Worm (Caenorhabditis elegans) whole organism, L4 larva: ENCODE data around the gene F46B3.1.

ENCODE experiments used
- aha-1 ChIP-seq: fragments of 150-350 bp; peaks from one replicate; lab custom pipeline; 2014; ENCODE audit warnings: missing biosample characterization, missing genetic modification characterization
- ama-1 ChIP-seq: fragments of 150-350 bp; optimal IDR thresholded peaks from 2 replicates; lab custom pipeline; 2014; ENCODE audit warnings: inconsistent platforms, mixed read lengths
- ceh-28 ChIP-seq: fragments of 150-350 bp; optimal IDR thresholded peaks from 2 replicates; lab custom pipeline; 2014; ENCODE audit warnings: missing biosample characterization, missing genetic modification reagents, missing genetic modification characterization
- ceh-62 ChIP-seq: sonication (generic microtip); optimal IDR thresholded peaks from 2 replicates; lab custom pipeline; 2017; ENCODE audit warnings: missing biosample characterization, missing genetic modification characterization
- cey-2 ChIP-seq: sonication (generic microtip); optimal IDR thresholded peaks from 3 replicates; lab custom pipeline; 2017; ENCODE audit warnings: missing genetic modification characterization, mild to moderate bottlenecking, missing compliant biosample characterization, antibody characterized with exemption, borderline replicate concordance; ENCODE audit not compliant: insufficient read depth
- egl-27 ChIP-seq: sonication (generic microtip); optimal IDR thresholded peaks from 3 replicates; lab custom pipeline; 2017; ENCODE audit warnings: missing biosample characterization, missing genetic modification reagents, missing genetic modification characterization
- egl-43 ChIP-seq: fragments of 200-800 bp; sonication (Bioruptor generic); IDR thresholded peaks from 2 replicates; pipeline ENCODE4 v1.3.6; 2022; ENCODE audit warnings: missing genetic modification reagents, missing genetic modification characterization, missing compliant biosample characterization
- fkh-10 ChIP-seq: fragments of 150-350 bp; optimal IDR thresholded peaks from 2 replicates; lab custom pipeline; 2014; ENCODE audit warnings: missing biosample characterization, missing genetic modification reagents, missing genetic modification characterization
- hif-1 ChIP-seq, 2 experiments: sonication (generic microtip); optimal IDR thresholded peaks; 2 replicates each; lab custom pipeline; 2016 to 2017; ENCODE audit warnings: missing compliant biosample characterization in 2 of 2, missing genetic modification characterization in 2 of 2, missing genetic modification reagents in 2 of 2, missing genotype in 2 of 2, mild to moderate bottlenecking in 1 of 2
- hlh-30 ChIP-seq: sonication (generic microtip); optimal IDR thresholded peaks from 2 replicates; lab custom pipeline; 2017; ENCODE audit warnings: antibody characterized with exemption, mild to moderate bottlenecking, missing genetic modification characterization, missing compliant biosample characterization; ENCODE audit not compliant: insufficient read depth
- hmg-1.1 ChIP-seq: fragments of 200-800 bp; sonication (Bioruptor generic); IDR thresholded peaks from 2 replicates; pipeline ENCODE4 v1.3.6; 2022; ENCODE audit warnings: missing genetic modification reagents, missing genetic modification characterization, missing compliant biosample characterization
- lin-15B ChIP-seq: fragments of 150-350 bp; sonication (generic microtip); optimal IDR thresholded peaks from 3 replicates; lab custom pipeline; 2014; ENCODE audit warnings: missing biosample characterization, missing genetic modification characterization
- lin-29 ChIP-seq: fragments of 200-800 bp; sonication (Bioruptor generic); IDR thresholded peaks from 2 replicates; pipeline ENCODE4 v1.3.6; 2022; ENCODE audit warnings: missing genetic modification reagents, missing genetic modification characterization, missing compliant biosample characterization
- madf-5 ChIP-seq, 2 experiments: fragments of 200-800 bp; sonication (Bioruptor generic); IDR thresholded peaks; 2 replicates each; pipeline ENCODE4 v1.3.6; 2022; ENCODE audit warnings: missing compliant biosample characterization in 2 of 2, missing genetic modification characterization in 2 of 2
- mdt-29 ChIP-seq: fragments of 200-800 bp; sonication (Bioruptor generic); IDR thresholded peaks from 2 replicates; pipeline ENCODE4 v1.3.6; 2022; ENCODE audit warnings: missing genetic modification reagents, missing genetic modification characterization, missing compliant biosample characterization
- mxl-2 ChIP-seq: fragments of 200-800 bp; sonication (Bioruptor generic); conservative IDR thresholded peaks from 2 replicates; pipeline ENCODE4 v1.3.6; 2022; ENCODE audit warnings: missing genetic modification reagents, missing genetic modification characterization, missing compliant biosample characterization
- mxl-3 ChIP-seq: fragments of 200-800 bp; sonication (Bioruptor generic); optimal IDR thresholded peaks from 2 replicates; lab custom pipeline; 2018; ENCODE audit warnings: mild to moderate bottlenecking, missing genetic modification characterization, missing compliant biosample characterization
- nhr-11 ChIP-seq: fragments of 150-350 bp; optimal IDR thresholded peaks from 2 replicates; lab custom pipeline; 2014; ENCODE audit warnings: missing biosample characterization, missing genetic modification characterization
- nhr-48 ChIP-seq: sonication (generic microtip); optimal IDR thresholded peaks from 2 replicates; lab custom pipeline; 2016; ENCODE audit warnings: mild to moderate bottlenecking, missing genetic modification characterization, missing compliant biosample characterization
- pha-4 ChIP-seq, 2 experiments: fragments of 150-350 bp in 1 of 2; fragments of 200-800 bp in 1 of 2; sonication (Bioruptor generic) in 1 of 2; IDR thresholded peaks in 1 of 2; optimal IDR thresholded peaks in 1 of 2; 2 replicates each; pipeline versions ENCODE4 v1.3.6 to Lab custom; 2014 to 2022; ENCODE audit warnings: missing genetic modification characterization in 2 of 2, missing genetic modification reagents in 2 of 2, missing biosample characterization in 1 of 2, missing compliant biosample characterization in 1 of 2
- rbr-2 ChIP-seq: sonication (generic microtip); optimal IDR thresholded peaks from 2 replicates; lab custom pipeline; 2016; ENCODE audit warnings: missing genotype, missing genetic modification characterization, missing compliant biosample characterization
- saeg-2 ChIP-seq: fragments of 200-800 bp; sonication (Bioruptor generic); IDR thresholded peaks from 2 replicates; pipeline ENCODE4 v1.3.6; 2022; ENCODE audit warnings: missing genetic modification reagents, missing genetic modification characterization, missing compliant biosample characterization
- skn-1 ChIP-seq: fragments of 150-350 bp; optimal IDR thresholded peaks from 2 replicates; lab custom pipeline; 2014; ENCODE audit warnings: missing biosample characterization, missing genetic modification characterization
- snpc-1.2 ChIP-seq: fragments of 200-800 bp; sonication (Bioruptor generic); IDR thresholded peaks from 2 replicates; pipeline ENCODE4 v1.3.6; 2022; ENCODE audit warnings: missing genetic modification reagents, missing genetic modification characterization, missing compliant biosample characterization
- tag-97 ChIP-seq: fragments of 200-800 bp; sonication (Bioruptor generic); IDR thresholded peaks from 2 replicates; pipeline ENCODE4 v1.3.6; 2022; ENCODE audit warnings: missing genetic modification characterization, missing compliant biosample characterization
- unc-130 ChIP-seq: sonication (generic microtip); optimal IDR thresholded peaks from 2 replicates; lab custom pipeline; 2016; ENCODE audit warnings: missing genetic modification reagents, missing genetic modification characterization, missing compliant biosample characterization
- unc-62 ChIP-seq, 3 experiments: fragments of 150-350 bp in 1 of 3; sonication (generic microtip); optimal IDR thresholded peaks in 2 of 3; peaks in 1 of 3; 1 replicate in 1 of 3; 2 replicates in 2 of 3; lab custom pipeline; 2014 to 2017; ENCODE audit warnings: missing biosample characterization in 3 of 3, missing genetic modification characterization in 3 of 3, missing genetic modification reagents in 3 of 3, missing genotype in 1 of 3
- zfp-3 ChIP-seq: fragments of 200-800 bp; sonication (Bioruptor generic); conservative IDR thresholded peaks from 2 replicates; pipeline ENCODE4 v1.3.6; 2022; ENCODE audit warnings: missing genetic modification reagents, missing genetic modification characterization, missing compliant biosample characterization

F46B3.1 gene

DNA sequence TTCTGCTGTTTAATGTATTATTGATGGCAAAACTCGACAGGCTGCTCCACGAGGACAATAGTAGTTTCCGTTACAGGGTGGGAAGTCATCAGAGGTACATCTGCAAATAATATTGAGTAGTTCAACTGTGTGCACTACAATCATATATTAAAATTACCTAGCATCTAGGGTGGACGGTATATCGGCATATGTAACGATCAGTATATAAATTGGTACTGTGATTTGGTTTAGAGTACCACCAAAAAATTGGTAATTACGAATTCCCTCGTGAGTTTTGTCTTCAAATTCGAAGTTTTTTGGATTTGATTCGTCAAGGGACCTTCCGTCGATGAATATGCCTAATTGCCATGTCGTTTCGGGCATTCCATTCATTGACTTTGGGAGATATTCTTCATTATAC lies 39.9 kb upstream of the F46B3.1 start, which contains the start of gene ttr-13:
Gene ttr-13, minus strand, starts transcription at position 101 of the 400 bp plus-strand sequence.
- TF ChIP-seq lin-29 (GFP tag; lab: Robert Waterston, UW) = no peak
- no peak for TF ChIP-seq ceh-28
- TF ChIP-seq cey-2 (tag; lab: Kevin White, UChicago) = no peak
- no peak for TF ChIP-seq madf-5 (GFP tag; IDR thresholded peaks at IDR 0.05; lab: Robert Waterston, UW)
- TF ChIP-seq unc-62 (GFP tag; optimal IDR thresholded peaks at IDR 0.05 in 1 of 2; lab: Kevin White, UChicago) = no peak
- TF ChIP-seq unc-62 (tag; optimal IDR thresholded peaks at IDR 0.05; lab: Kevin White, UChicago) = no peak
- TF ChIP-seq fkh-10 (GFP tag; lab: Kevin White, UChicago) = no peak
- no peak for TF ChIP-seq mxl-2 (GFP tag; lab: Robert Waterston, UW)
- TF ChIP-seq skn-1 (tag; lab: Kevin White, UChicago) = no peak
- TF ChIP-seq ceh-62 (tag; lab: Kevin White, UChicago) = no peak

DNA sequence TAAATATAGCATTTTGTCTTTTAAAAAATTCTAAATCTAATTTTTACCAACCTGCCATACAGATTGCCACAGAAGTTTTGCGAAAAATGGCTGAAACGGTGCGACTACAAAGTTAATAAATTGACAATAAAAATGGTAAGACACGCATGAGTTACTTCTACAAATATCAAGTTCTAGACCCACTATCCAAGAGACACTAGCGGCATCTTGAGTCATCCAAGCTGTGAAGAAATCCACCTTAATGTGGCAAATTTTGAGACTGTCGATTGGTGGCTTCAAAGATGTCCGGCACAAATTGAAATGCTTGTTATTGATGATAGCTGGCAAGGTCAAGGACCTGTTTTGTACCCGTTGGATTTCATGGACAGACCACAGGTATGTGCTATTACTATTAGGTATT lies 37.4 kb upstream of the F46B3.1 start, which contains the start of gene F46B3.16:
Gene F46B3.16, plus strand, starts transcription at position 301 of the 400 bp plus-strand sequence.
- TF ChIP-seq nhr-11 (tag; lab: Kevin White, UChicago) = no peak
- TF ChIP-seq nhr-48 = no peak
- TF ChIP-seq zfp-3 = no peak

DNA sequence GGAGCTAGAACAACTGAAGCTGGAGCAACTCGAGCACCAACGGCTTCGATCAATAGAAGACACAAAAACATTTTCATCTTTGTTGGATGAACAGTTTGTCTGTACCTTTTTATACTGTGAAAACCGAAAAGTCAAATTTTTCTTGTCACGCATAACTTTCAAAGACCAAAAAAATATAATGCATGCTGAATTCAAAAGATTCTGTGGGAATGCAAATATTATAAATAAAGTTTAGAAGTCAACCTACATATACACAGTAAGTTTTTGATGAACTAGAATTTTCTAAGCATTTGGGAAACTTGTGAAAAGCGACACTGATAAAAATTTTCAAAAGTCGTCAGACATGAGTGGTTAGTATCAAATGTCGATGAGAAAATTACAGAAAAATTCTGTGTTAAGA lies 36.6 kb upstream of the F46B3.1 start, which contains the start of gene F46B3.15:
Gene F46B3.15, minus strand, starts transcription at position 101 of the 400 bp plus-strand sequence.
- no peak for TF ChIP-seq hif-1 (tag; optimal IDR thresholded peaks at IDR 0.05; lab: Kevin White, UChicago)
- TF ChIP-seq ama-1 (lab: Kevin White, UChicago) = no peak
- no peak for TF ChIP-seq nhr-11 (tag; lab: Kevin White, UChicago)
- TF ChIP-seq tag-97 = no peak
- no peak for TF ChIP-seq cey-2 (tag; lab: Kevin White, UChicago)
- TF ChIP-seq unc-130 = no peak
- no peak for TF ChIP-seq lin-15B (tag; lab: Kevin White, UChicago)
- TF ChIP-seq snpc-1.2 = no peak
- TF ChIP-seq skn-1 (tag; lab: Kevin White, UChicago) = no peak
- TF ChIP-seq pha-4 (GFP tag; IDR thresholded peaks at IDR 0.05; lab: Robert Waterston, UW) = no peak
- no peak for TF ChIP-seq pha-4 (tag; optimal IDR thresholded peaks at IDR 0.05; lab: Kevin White, UChicago)
- no peak for TF ChIP-seq madf-5 (GFP tag; IDR thresholded peaks at IDR 0.05; lab: Robert Waterston, UW)

DNA sequence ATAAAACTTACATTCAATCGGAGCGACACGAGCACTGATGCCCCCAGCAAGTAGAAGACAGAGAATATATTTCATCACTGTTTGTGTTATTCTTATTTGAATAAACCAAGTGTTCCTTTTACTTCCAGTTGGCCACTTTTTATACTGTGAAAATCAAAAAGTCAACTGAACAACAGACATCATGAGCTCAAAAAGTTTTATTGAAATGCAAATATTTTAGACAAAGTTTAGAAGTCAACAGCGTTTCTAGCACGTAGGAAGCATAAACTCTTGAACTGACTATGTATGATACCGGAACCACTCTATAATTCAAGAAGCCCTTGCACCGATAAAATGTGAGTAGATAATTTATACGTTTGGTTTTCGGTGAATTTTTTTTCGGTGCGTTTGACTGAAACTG lies 34.3 kb upstream of the F46B3.1 start, which contains the start of gene F46B3.14:
Gene F46B3.14, minus strand, starts transcription at position 101 of the 400 bp plus-strand sequence.
- no peak for TF ChIP-seq mdt-29 (GFP tag; lab: Robert Waterston, UW)
- TF ChIP-seq saeg-2 (GFP tag; lab: Robert Waterston, UW) = no peak
- TF ChIP-seq ceh-28 = no peak
- TF ChIP-seq egl-27 (tag; lab: Kevin White, UChicago) = no peak
- no peak for TF ChIP-seq egl-43 (GFP tag; lab: Robert Waterston, UW)
- no peak for TF ChIP-seq tag-97
- TF ChIP-seq ama-1 (lab: Kevin White, UChicago) = no peak
- TF ChIP-seq rbr-2 (tag; lab: Kevin White, UChicago) = no peak
- no peak for TF ChIP-seq hlh-30
- no peak for TF ChIP-seq hmg-1.1 (GFP tag; lab: Robert Waterston, UW)
- TF ChIP-seq nhr-11 (tag; lab: Kevin White, UChicago) = no peak

DNA sequence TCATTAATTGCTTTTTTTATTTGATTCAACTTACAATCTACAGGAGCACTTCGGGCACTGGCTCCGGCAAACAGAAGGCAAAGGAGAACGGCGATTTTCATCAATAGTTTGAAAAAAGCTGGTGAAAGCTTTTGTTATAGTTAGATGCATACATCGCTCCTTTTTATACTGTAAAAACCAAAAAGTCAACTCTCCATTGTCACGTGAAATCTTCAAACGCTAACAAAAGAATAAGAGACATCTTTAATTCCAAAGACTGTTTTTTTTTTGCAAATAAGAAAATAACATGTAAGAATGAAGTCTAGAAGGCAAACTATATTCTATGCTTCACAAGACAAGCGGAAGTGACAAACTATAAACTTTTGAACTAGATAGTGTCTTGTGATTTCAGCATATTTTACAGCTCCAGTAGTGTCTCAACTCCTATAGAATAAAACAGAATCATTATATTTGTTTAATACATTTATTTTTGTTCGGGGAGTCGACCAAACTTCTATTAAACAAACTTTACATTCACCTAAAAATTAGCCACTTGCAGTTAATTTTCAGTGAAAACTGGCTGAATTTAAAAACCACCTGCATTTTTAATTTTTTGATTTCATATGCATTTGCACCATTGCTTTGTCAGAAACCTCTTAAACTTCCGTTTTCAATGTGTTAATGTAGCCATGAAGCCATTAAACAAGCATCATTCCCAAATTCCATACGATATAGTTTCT lies 29.2 kb upstream of the F46B3.1 start, which contains the start of the genes F46B3.9 and srz-18:
Gene F46B3.9, minus strand, starts transcription at position 101 of the 719 bp plus-strand sequence.
Gene srz-18, plus strand, starts transcription at position 669 of the 719 bp plus-strand sequence.
- TF ChIP-seq aha-1 (tag; lab: Kevin White, UChicago) (peak; percentile 30), mxl-3 (GFP tag; lab: Kevin White, UChicago) (no peak)
